Worm (Caenorhabditis elegans): ENCODE results near the gene D1054.19.

Gene D1054.19

DNA sequence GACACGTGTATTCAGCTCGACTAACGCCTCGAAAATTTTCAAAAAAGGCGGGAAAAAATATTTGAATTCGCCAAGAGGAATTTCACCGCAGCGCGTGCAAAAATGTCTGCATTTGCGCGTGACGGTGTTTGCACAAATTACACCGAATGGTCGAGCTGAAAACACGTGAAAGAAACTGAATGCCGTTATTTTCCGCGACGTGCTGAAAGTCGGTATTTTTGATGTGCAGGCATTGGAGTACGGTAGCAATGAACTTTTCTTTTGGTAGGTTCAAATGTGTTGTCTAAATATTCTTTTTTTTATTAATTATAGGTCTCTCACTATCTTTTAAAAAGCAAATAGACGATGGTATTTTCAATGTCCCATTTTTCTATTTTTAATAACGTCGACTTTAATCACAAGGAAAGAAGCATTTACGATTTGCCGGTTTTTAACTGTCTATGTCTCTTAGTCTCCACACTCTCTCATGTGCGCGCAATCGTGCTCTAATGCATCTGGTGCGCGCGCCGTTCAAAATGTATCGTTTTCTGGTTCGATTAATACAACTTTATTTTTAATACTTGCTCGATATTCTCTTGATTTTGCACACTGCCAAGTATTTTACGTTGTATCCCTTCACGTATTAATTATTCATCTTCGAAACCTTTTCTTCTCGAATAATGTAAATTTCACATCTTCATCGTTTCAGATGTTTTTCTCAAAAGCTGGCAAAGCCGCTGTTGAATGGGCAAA lies 18.0 kb downstream of the D1054.19 start, which contains the start of the genes C29A12.1 and lig-1 (continued):
- no peak for TF ChIP-seq zip-4 (GFP tag; optimal IDR thresholded peaks at IDR 0.05)
- TF ChIP-seq Y116A8C.19 (tag; optimal IDR thresholded peaks at IDR 0.05; ENCODE audit: borderline replicate concordance) = no peak
- no peak for TF ChIP-seq ceh-63 (GFP tag; optimal IDR thresholded peaks at IDR 0.05)
- TF ChIP-seq nhr-237 (tag; optimal IDR thresholded peaks at IDR 0.05) = no peak
- TF ChIP-seq ets-5 (GFP tag; IDR thresholded peaks at IDR 0.05) = no peak
- no peak for TF ChIP-seq alr-1 (tag; optimal IDR thresholded peaks at IDR 0.05; ENCODE audit: borderline replicate concordance)
- TF ChIP-seq F16B12.6 (tag; optimal IDR thresholded peaks at IDR 0.05) = no peak
- TF ChIP-seq lin-13 (GFP tag; optimal IDR thresholded peaks at IDR 0.05) = no peak
- no peak for TF ChIP-seq pqm-1 (tag; optimal IDR thresholded peaks at IDR 0.05)
- no peak for TF ChIP-seq unc-98 (GFP tag; IDR thresholded peaks at IDR 0.05)
- peak; percentile 19 for TF ChIP-seq unc-130 (tag; optimal IDR thresholded peaks at IDR 0.05)
- no peak for TF ChIP-seq zag-1 (tag; optimal IDR thresholded peaks at IDR 0.05)
- TF ChIP-seq unc-30 (tag; optimal IDR thresholded peaks at IDR 0.05) = no peak
- no peak for TF ChIP-seq nhr-11 (tag; optimal IDR thresholded peaks at IDR 0.05)
- TF ChIP-seq elt-2 (tag; optimal IDR thresholded peaks at IDR 0.05) = no peak
- TF ChIP-seq fkh-8 (tag; optimal IDR thresholded peaks at IDR 0.05) = no peak
- no peak for TF ChIP-seq swsn-7 (tag; optimal IDR thresholded peaks at IDR 0.05)
- TF ChIP-seq pax-3 (tag; optimal IDR thresholded peaks at IDR 0.05) = no peak
- TF ChIP-seq xbp-1 (tag; optimal IDR thresholded peaks at IDR 0.05) = peak; percentile 16
- TF ChIP-seq snpc-4 (tag; optimal IDR thresholded peaks at IDR 0.05) = no peak
- no peak for TF ChIP-seq isw-1 (GFP tag; IDR thresholded peaks at IDR 0.05)
- no peak for TF ChIP-seq sox-4 (tag; optimal IDR thresholded peaks at IDR 0.05)
- peak; percentile 46 for TF ChIP-seq lin-14 (GFP tag; optimal IDR thresholded peaks at IDR 0.05)
- TF ChIP-seq hpl-2 (GFP tag; optimal IDR thresholded peaks at IDR 0.05) = no peak
- TF ChIP-seq mef-2 (tag; optimal IDR thresholded peaks at IDR 0.05) = no peak
- TF ChIP-seq ztf-11 (tag; optimal IDR thresholded peaks at IDR 0.05) = no peak
- no peak for TF ChIP-seq unc-62 (GFP tag; optimal IDR thresholded peaks at IDR 0.05)
- no peak for TF ChIP-seq unc-86 (tag; optimal IDR thresholded peaks at IDR 0.05)
- no peak for TF ChIP-seq efl-3 (GFP tag; optimal IDR thresholded peaks at IDR 0.05)
- TF ChIP-seq ces-1 (GFP tag; optimal IDR thresholded peaks at IDR 0.05) = no peak
- TF ChIP-seq ceh-88 (GFP tag; IDR thresholded peaks at IDR 0.05) = no peak
- peak; percentile 22 for TF ChIP-seq nhr-71 (tag; optimal IDR thresholded peaks at IDR 0.05)
- no peak for TF ChIP-seq tlp-1 (tag; optimal IDR thresholded peaks at IDR 0.05)
- TF ChIP-seq irx-1 (tag; optimal IDR thresholded peaks at IDR 0.05) = no peak
- no peak for TF ChIP-seq nhr-12 (tag; optimal IDR thresholded peaks at IDR 0.05)
- no peak for TF ChIP-seq rnt-1 (tag; optimal IDR thresholded peaks at IDR 0.05)
- peak; percentile 3 for TF ChIP-seq nhr-20 (tag; optimal IDR thresholded peaks at IDR 0.05)
- TF ChIP-seq mep-1 (tag; optimal IDR thresholded peaks at IDR 0.05) = no peak
- TF ChIP-seq lir-3 (tag; optimal IDR thresholded peaks at IDR 0.05; ENCODE audit: poor library complexity) = no peak
- no peak for TF ChIP-seq ama-1 (optimal IDR thresholded peaks at IDR 0.05)
- TF ChIP-seq fkh-4 (tag; optimal IDR thresholded peaks at IDR 0.05; ENCODE audit: borderline replicate concordance) = no peak
- no peak for TF ChIP-seq fos-1 (tag; optimal IDR thresholded peaks at IDR 0.05)
- TF ChIP-seq nhr-76 (tag; optimal IDR thresholded peaks at IDR 0.05) = no peak
- TF ChIP-seq sup-37 (GFP tag; optimal IDR thresholded peaks at IDR 0.05) = no peak
- TF ChIP-seq sptf-1 (tag; optimal IDR thresholded peaks at IDR 0.05) = no peak
- peak; percentile 30 for TF ChIP-seq skn-1 (tag; optimal IDR thresholded peaks at IDR 0.05)
- TF ChIP-seq nhr-77 (tag; optimal IDR thresholded peaks at IDR 0.05) = no peak
- no peak for TF ChIP-seq jun-1 (tag; optimal IDR thresholded peaks at IDR 0.05)
- no peak for TF ChIP-seq C04F5.9 (tag; optimal IDR thresholded peaks at IDR 0.05)
- TF ChIP-seq nhr-84 (tag; optimal IDR thresholded peaks at IDR 0.05) = no peak
- TF ChIP-seq blmp-1 (tag; optimal IDR thresholded peaks at IDR 0.05) = peak; percentile 57
- no peak for TF ChIP-seq ceh-90 (tag; optimal IDR thresholded peaks at IDR 0.05)
- no peak for TF ChIP-seq fkh-10 (GFP tag; optimal IDR thresholded peaks at IDR 0.05)
- TF ChIP-seq vab-15 (tag; optimal IDR thresholded peaks at IDR 0.05) = no peak

Data from whole organism, L1 larva.